Worm (Caenorhabditis elegans) whole organism, L3 larva: ENCODE measurements around the gene F16H6.7.
A peak's percentile ranks its signal among the peaks of the same experiment; 100 is the strongest.

Experiments
- ama-1 ChIP-seq: fragments of 150-350 bp; optimal IDR thresholded peaks from 2 replicates; lab custom pipeline; 2018
- elt-2 ChIP-seq: sonication (generic microtip); optimal IDR thresholded peaks from 2 replicates; lab custom pipeline; 2016; ENCODE audit warnings: missing genetic modification reagents, mild to moderate bottlenecking, missing genetic modification characterization, missing compliant biosample characterization
- fkh-2 ChIP-seq: fragments of 150-350 bp; optimal IDR thresholded peaks from 2 replicates; lab custom pipeline; 2014; ENCODE audit warnings: missing biosample characterization, missing genetic modification reagents, missing genetic modification characterization
- lin-39 ChIP-seq: fragments of 150-350 bp; optimal IDR thresholded peaks from 2 replicates; lab custom pipeline; 2018; ENCODE audit warnings: missing biosample characterization, missing genetic modification reagents, missing genetic modification characterization
- nhr-76 ChIP-seq: fragments of 150-350 bp; sonication (generic microtip); optimal IDR thresholded peaks from 5 replicates; lab custom pipeline; 2014; ENCODE audit warnings: missing biosample characterization, missing genetic modification characterization
- ztf-11 ChIP-seq: fragments of 150-350 bp; optimal IDR thresholded peaks from 2 replicates; lab custom pipeline; 2014; ENCODE audit warnings: missing biosample characterization, missing genetic modification characterization

DNA sequence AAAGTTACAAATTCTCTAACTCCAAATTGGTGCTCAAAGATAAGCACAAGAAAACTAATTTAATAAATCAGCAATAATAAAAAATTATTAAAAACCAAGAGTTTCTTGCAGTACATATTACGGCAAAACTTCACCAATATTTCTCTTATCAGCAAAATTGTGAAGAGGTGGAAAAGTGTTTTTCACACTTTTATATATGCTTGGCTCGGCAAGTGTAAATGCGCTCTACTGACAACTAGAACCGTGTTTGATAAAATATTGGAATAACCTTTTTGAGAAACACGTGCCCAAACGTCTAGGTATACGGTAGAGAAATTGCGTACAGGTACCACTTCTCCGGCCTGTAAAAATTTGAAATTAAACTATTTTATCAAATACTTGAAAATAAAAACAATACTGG is 32.4 kb upstream of the F16H6.7 start, which contains the start of gene R10E8.8:
- TF ChIP-seq ztf-11 (tag; lab: Kevin White, UChicago) (no peak), ama-1 (lab: Kevin White, UChicago) (no peak), lin-39 (tag; lab: Kevin White, UChicago) (no peak), fkh-2 (tag; lab: Kevin White, UChicago) (no peak), elt-2 (peak; percentile 87), nhr-76 (tag; lab: Kevin White, UChicago) (no peak)
